Worm (Caenorhabditis elegans): ENCODE data around the gene his-41.

The his-41 gene

DNA sequence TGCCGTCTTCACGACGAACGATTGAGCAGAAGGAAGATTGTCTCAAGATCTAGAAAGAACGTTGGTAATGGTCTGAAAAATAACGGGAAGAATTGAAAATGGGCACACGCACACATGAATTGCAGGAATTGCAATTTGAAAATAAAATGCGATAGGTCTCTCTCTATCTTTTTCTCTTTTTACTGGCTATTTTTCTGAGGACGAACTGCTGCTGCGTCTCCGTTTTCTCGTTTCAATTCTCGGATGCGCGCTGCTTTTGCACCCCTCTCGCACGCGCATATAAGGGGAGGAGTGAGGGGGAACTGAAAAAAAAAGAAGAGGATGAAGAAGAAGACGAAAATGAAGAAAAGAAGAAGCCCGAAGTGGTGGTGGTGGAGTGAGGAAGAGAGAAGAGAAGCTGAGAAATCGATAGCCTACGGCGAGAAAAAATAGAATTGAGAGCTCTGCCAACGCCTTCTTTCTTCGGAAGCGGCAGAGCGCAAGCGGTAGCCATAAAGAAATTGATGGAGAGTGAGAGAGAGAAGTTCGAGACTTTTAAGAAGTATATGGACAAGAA, 16.4 kb downstream of the his-41 start, which contains the start of gene rgef-1:
TSS of gene rgef-1 (minus strand) at position 51 of the 556 bp plus-strand sequence.
- TF ChIP-seq K12H6.12 (tag; optimal IDR thresholded peaks at IDR 0.05): peak; percentile 71
- peak in 1 of 3 experiments; percentile 16 for TF ChIP-seq lin-35 (GFP tag; optimal IDR thresholded peaks at IDR 0.05)
- TF ChIP-seq K11D2.4 (GFP tag; IDR thresholded peaks at IDR 0.05): 0 out of 2 replicates have a peak, but pooled peaks have one; percentile 19
- no peak for TF ChIP-seq nhr-80 (tag; optimal IDR thresholded peaks at IDR 0.05)
- no peak for TF ChIP-seq lag-1 (GFP tag; IDR thresholded peaks at IDR 0.05)
- TF ChIP-seq mcd-1 (GFP tag; IDR thresholded peaks at IDR 0.05): peak; percentile 30; the same call in 1 of the 2 replicates
- peak; percentile 39 for TF ChIP-seq lin-40 (tag; optimal IDR thresholded peaks at IDR 0.05)
- TF ChIP-seq zfh-2 (GFP tag; conservative IDR thresholded peaks at IDR 0.05): peak; percentile 91
- 0 out of 2 replicates have a peak, but pooled peaks have one; percentile 13 for TF ChIP-seq pbrm-1 (GFP tag; IDR thresholded peaks at IDR 0.05)
- TF ChIP-seq nfyb-1 (GFP tag; IDR thresholded peaks at IDR 0.05): 0 out of 2 replicates have a peak, but pooled peaks have one; percentile 15
- TF ChIP-seq hmg-1.2 (GFP tag; IDR thresholded peaks at IDR 0.05): 0 out of 2 replicates have a peak, but pooled peaks have one; percentile 9
- no peak for TF ChIP-seq tlf-1 (GFP tag; optimal IDR thresholded peaks at IDR 0.05)

ce11 chrV:9563585-9563984, 18.2 kb downstream of the his-41 start:
- TF ChIP-seq hmg-20 (GFP tag; IDR thresholded peaks at IDR 0.05) (no peak), atf-7 (tag; optimal IDR thresholded peaks at IDR 0.05) (peak; percentile 7)

ce11 chrV:9568707-9569106, 23.4 kb downstream of the his-41 start, which contains the start of gene F25B3.4:
TSS of gene F25B3.4 (minus strand) at chrV:9568807.
- TF ChIP-seq B0261.1 (tag; optimal IDR thresholded peaks at IDR 0.05) (no peak), Y53G8AR.9 (GFP tag; conservative IDR thresholded peaks at IDR 0.05) (no peak), rec-8 (tag; optimal IDR thresholded peaks at IDR 0.05) (no peak)

- TF ChIP-seq ceh-40 (GFP tag; IDR thresholded peaks at IDR 0.05): no peak
- TF ChIP-seq nhr-80 (tag; optimal IDR thresholded peaks at IDR 0.05): peak; percentile 3
- TF ChIP-seq F57A8.1 (GFP tag; optimal IDR thresholded peaks at IDR 0.05): no peak
These were observed 24.9 kb downstream of the his-41 start, which contains the start of gene F25B3.5 for ce11 chrV:9570197-9570596. TSS of gene F25B3.5 (minus strand) at chrV:9570297.

DNA sequence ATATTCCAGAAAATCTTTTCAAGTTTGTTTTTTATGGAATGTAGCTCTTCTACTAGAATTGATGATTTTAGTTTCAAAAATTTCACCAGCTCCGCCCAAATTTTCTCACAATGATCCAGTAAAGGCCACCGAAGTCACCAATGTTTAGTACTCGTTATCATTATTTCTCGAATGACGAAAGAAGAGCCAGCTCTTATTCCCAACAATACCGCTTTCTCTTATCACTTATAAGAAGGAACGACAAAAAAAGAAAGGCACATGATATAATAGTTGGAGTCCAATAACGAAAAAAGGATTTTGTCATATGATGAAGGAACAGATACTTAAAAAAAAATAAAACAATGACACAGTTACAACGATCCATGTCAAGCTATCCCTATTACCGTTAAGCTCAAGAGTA, 25.7 kb downstream of the his-41 start:
- TF ChIP-seq ztf-26 (tag; optimal IDR thresholded peaks at IDR 0.05): no peak
- no peak for TF ChIP-seq ccch-3 (GFP tag; optimal IDR thresholded peaks at IDR 0.05)
- no peak for TF ChIP-seq attf-5 (GFP tag; optimal IDR thresholded peaks at IDR 0.05)
- TF ChIP-seq unc-130 (GFP tag; optimal IDR thresholded peaks at IDR 0.05): no peak

ce11 chrV:9571673-9572072, 26.3 kb downstream of the his-41 start:
- TF ChIP-seq Y67H2A.10 (GFP tag; conservative IDR thresholded peaks at IDR 0.05) (no peak), efl-1 (GFP tag; optimal IDR thresholded peaks at IDR 0.05) (no peak), ceh-58 (GFP tag; IDR thresholded peaks at IDR 0.05) (no peak), sea-2 (GFP tag; IDR thresholded peaks at IDR 0.05) (no peak), ets-4 (GFP tag; optimal IDR thresholded peaks at IDR 0.05) (no peak), bed-2 (GFP tag; IDR thresholded peaks at IDR 0.05) (no peak), attf-5 (GFP tag; optimal IDR thresholded peaks at IDR 0.05) (no peak), K12H6.12 (tag; optimal IDR thresholded peaks at IDR 0.05) (no peak), lsy-27 (tag; optimal IDR thresholded peaks at IDR 0.05; ENCODE audit: borderline replicate concordance, insufficient read depth) (no peak)
